Worm (Caenorhabditis elegans) whole organism, L4 larva: Measurements from ENCODE around the gene ceh-43.

Source experiments
- F26F4.8 ChIP-seq: fragments of 200-800 bp; sonication (Bioruptor generic); conservative IDR thresholded peaks from 2 replicates; pipeline ENCODE4 v1.3.6; 2022; ENCODE audit warnings: missing genetic modification characterization, missing compliant biosample characterization
- F49E8.2 ChIP-seq: sonication (generic microtip); optimal IDR thresholded peaks from 2 replicates; lab custom pipeline; 2016; ENCODE audit warnings: missing compliant biosample characterization, mild to moderate bottlenecking, missing genetic modification characterization, borderline replicate concordance
- R02D3.7 ChIP-seq: fragments of 150-350 bp; sonication (generic microtip); optimal IDR thresholded peaks from 3 replicates; lab custom pipeline; 2014; ENCODE audit warnings: missing biosample characterization, missing genetic modification characterization
- T20F7.1 ChIP-seq: fragments of 200-800 bp; sonication (Bioruptor generic); optimal IDR thresholded peaks from 2 replicates; lab custom pipeline; 2018; ENCODE audit warnings: mild to moderate bottlenecking, missing genetic modification characterization, missing compliant biosample characterization
- Y48G9A.11 ChIP-seq: fragments of 200-800 bp; sonication (Bioruptor generic); IDR thresholded peaks from 2 replicates; pipeline ENCODE4 v1.3.6; 2022; ENCODE audit warnings: missing genetic modification reagents, missing genetic modification characterization, missing compliant biosample characterization
- Y5F2A.4 ChIP-seq: fragments of 200-800 bp; sonication (Bioruptor generic); optimal IDR thresholded peaks from 2 replicates; lab custom pipeline; 2018; ENCODE audit warnings: mild to moderate bottlenecking, missing genetic modification characterization, missing compliant biosample characterization
- ZK337.2 ChIP-seq: fragments of 200-800 bp; sonication (Bioruptor generic); IDR thresholded peaks from 2 replicates; pipeline ENCODE4 v1.3.6; 2022; ENCODE audit warnings: missing genetic modification reagents, missing genetic modification characterization, missing compliant biosample characterization
- arid-1 ChIP-seq: fragments of 200-800 bp; sonication (Bioruptor generic); conservative IDR thresholded peaks from 2 replicates; pipeline ENCODE4 v1.3.6; 2022; ENCODE audit warnings: missing genetic modification reagents, missing genetic modification characterization, missing compliant biosample characterization
- daf-12 ChIP-seq: fragments of 150-350 bp; optimal IDR thresholded peaks from 2 replicates; lab custom pipeline; 2014; ENCODE audit warnings: missing biosample characterization, missing genetic modification reagents, missing genetic modification characterization
- daf-8 ChIP-seq: fragments of 200-800 bp; sonication (Bioruptor generic); IDR thresholded peaks from 2 replicates; pipeline ENCODE4 v1.3.6; 2022; ENCODE audit warnings: missing genetic modification characterization, missing compliant biosample characterization
- dmd-8 ChIP-seq: fragments of 200-800 bp; sonication (Bioruptor generic); IDR thresholded peaks from 2 replicates; pipeline ENCODE4 v1.3.6; 2022; ENCODE audit warnings: missing genetic modification characterization, missing compliant biosample characterization
- dpl-1 ChIP-seq: fragments of 150-350 bp; optimal IDR thresholded peaks from 2 replicates; lab custom pipeline; 2014; ENCODE audit warnings: missing biosample characterization, missing genetic modification reagents, missing genetic modification characterization
- fos-1 ChIP-seq: fragments of 150-350 bp; optimal IDR thresholded peaks from 2 replicates; lab custom pipeline; 2014; ENCODE audit warnings: missing biosample characterization, missing genetic modification characterization
- hlh-30 ChIP-seq: sonication (generic microtip); optimal IDR thresholded peaks from 2 replicates; lab custom pipeline; 2017; ENCODE audit warnings: antibody characterized with exemption, mild to moderate bottlenecking, missing genetic modification characterization, missing compliant biosample characterization; ENCODE audit not compliant: insufficient read depth
- lin-1 ChIP-seq: fragments of 200-800 bp; sonication (Bioruptor generic); IDR thresholded peaks from 2 replicates; pipeline ENCODE4 v1.3.6; 2022; ENCODE audit warnings: missing genetic modification reagents, missing genetic modification characterization, missing compliant biosample characterization
- lin-38 ChIP-seq: fragments of 200-800 bp; sonication (Bioruptor generic); IDR thresholded peaks from 2 replicates; pipeline ENCODE4 v1.3.6; 2022; ENCODE audit warnings: missing genetic modification reagents, missing genetic modification characterization, missing compliant biosample characterization
- lsy-2 ChIP-seq, 2 experiments: fragments of 150-350 bp in 1 of 2; sonication (generic microtip) in 1 of 2; optimal IDR thresholded peaks; 2 replicates each; lab custom pipeline; 2014 to 2017; ENCODE audit warnings: missing biosample characterization in 2 of 2, missing genetic modification characterization in 2 of 2
- madf-5 ChIP-seq, 2 experiments: fragments of 200-800 bp; sonication (Bioruptor generic); IDR thresholded peaks; 2 replicates each; pipeline ENCODE4 v1.3.6; 2022; ENCODE audit warnings: missing compliant biosample characterization in 2 of 2, missing genetic modification characterization in 2 of 2
- nhr-11 ChIP-seq: fragments of 150-350 bp; optimal IDR thresholded peaks from 2 replicates; lab custom pipeline; 2014; ENCODE audit warnings: missing biosample characterization, missing genetic modification characterization
- nhr-111 ChIP-seq: fragments of 200-800 bp; sonication (Bioruptor generic); optimal IDR thresholded peaks from 2 replicates; lab custom pipeline; 2018; ENCODE audit warnings: mild to moderate bottlenecking, missing genetic modification characterization, missing compliant biosample characterization
- nhr-237 ChIP-seq: sonication (generic microtip); optimal IDR thresholded peaks from 2 replicates; lab custom pipeline; 2017; ENCODE audit warnings: missing biosample characterization, missing genetic modification characterization
- nhr-42 ChIP-seq: fragments of 200-800 bp; sonication (Bioruptor generic); IDR thresholded peaks from 2 replicates; pipeline ENCODE4 v1.3.6; 2022; ENCODE audit warnings: missing genetic modification characterization, missing compliant biosample characterization
- nhr-76 ChIP-seq: fragments of 150-350 bp; optimal IDR thresholded peaks from 2 replicates; lab custom pipeline; 2014; ENCODE audit warnings: missing biosample characterization, missing genetic modification characterization
- pha-4 ChIP-seq, 2 experiments: fragments of 150-350 bp in 1 of 2; fragments of 200-800 bp in 1 of 2; sonication (Bioruptor generic) in 1 of 2; IDR thresholded peaks in 1 of 2; optimal IDR thresholded peaks in 1 of 2; 2 replicates each; pipeline versions ENCODE4 v1.3.6 to Lab custom; 2014 to 2022; ENCODE audit warnings: missing genetic modification characterization in 2 of 2, missing genetic modification reagents in 2 of 2, missing biosample characterization in 1 of 2, missing compliant biosample characterization in 1 of 2
- rbr-2 ChIP-seq: sonication (generic microtip); optimal IDR thresholded peaks from 2 replicates; lab custom pipeline; 2016; ENCODE audit warnings: missing genotype, missing genetic modification characterization, missing compliant biosample characterization
- skn-1 ChIP-seq: fragments of 150-350 bp; optimal IDR thresholded peaks from 2 replicates; lab custom pipeline; 2014; ENCODE audit warnings: missing biosample characterization, missing genetic modification characterization
- snpc-1.2 ChIP-seq: fragments of 200-800 bp; sonication (Bioruptor generic); IDR thresholded peaks from 2 replicates; pipeline ENCODE4 v1.3.6; 2022; ENCODE audit warnings: missing genetic modification reagents, missing genetic modification characterization, missing compliant biosample characterization
- spr-1 ChIP-seq: sonication (generic microtip); optimal IDR thresholded peaks from 2 replicates; lab custom pipeline; 2016; ENCODE audit warnings: mild to moderate bottlenecking, missing genetic modification characterization, missing compliant biosample characterization
- tra-1 ChIP-seq: fragments of 200-800 bp; sonication (Bioruptor generic); IDR thresholded peaks from 2 replicates; pipeline ENCODE4 v1.3.6; 2022; ENCODE audit warnings: missing genetic modification reagents, missing genetic modification characterization, missing compliant biosample characterization
- unc-130 ChIP-seq: sonication (generic microtip); optimal IDR thresholded peaks from 2 replicates; lab custom pipeline; 2016; ENCODE audit warnings: missing genetic modification reagents, missing genetic modification characterization, missing compliant biosample characterization
- vab-7 ChIP-seq: fragments of 200-800 bp; sonication (Bioruptor generic); IDR thresholded peaks from 2 replicates; pipeline ENCODE4 v1.3.6; 2022; ENCODE audit warnings: missing genetic modification reagents, missing genetic modification characterization, missing compliant biosample characterization
- zfp-2 ChIP-seq: sonication (generic microtip); optimal IDR thresholded peaks from 2 replicates; lab custom pipeline; 2016; ENCODE audit warnings: mild to moderate bottlenecking, missing genetic modification characterization, missing compliant biosample characterization

Gene ceh-43

ce11 chrIII:4487271-4487670 is 37.5 kb upstream of the ceh-43 start:
- no peak for TF ChIP-seq daf-8 (GFP tag; lab: Robert Waterston, UW)
- no peak for TF ChIP-seq R02D3.7
- TF ChIP-seq T20F7.1 (GFP tag; lab: Kevin White, UChicago): no peak
- TF ChIP-seq dpl-1 (GFP tag; lab: Kevin White, UChicago): no peak
- no peak for TF ChIP-seq lin-1 (GFP tag; lab: Robert Waterston, UW)
- TF ChIP-seq rbr-2 (tag; lab: Kevin White, UChicago): no peak
- TF ChIP-seq nhr-11 (tag; lab: Kevin White, UChicago): peak; percentile 75
- TF ChIP-seq daf-12: no peak
- TF ChIP-seq spr-1 (tag; lab: Kevin White, UChicago): no peak
- TF ChIP-seq arid-1 (GFP tag; lab: Robert Waterston, UW): no peak
- peak in 1 of 2 experiments; percentile 23 for TF ChIP-seq lsy-2 (tag; optimal IDR thresholded peaks at IDR 0.05; lab: Kevin White, UChicago)
- TF ChIP-seq nhr-237 (tag; lab: Kevin White, UChicago): no peak
- TF ChIP-seq dmd-8: no peak

- 0 out of 2 replicates have a peak, but pooled peaks have one; percentile 32 for TF ChIP-seq tra-1 (GFP tag; lab: Robert Waterston, UW)
- TF ChIP-seq F26F4.8 (GFP tag; lab: Robert Waterston, UW): peak; percentile 78; the same call in 1 of the 2 replicates
- 0 out of 2 replicates have a peak, but pooled peaks have one; percentile 71 for TF ChIP-seq dmd-8
- TF ChIP-seq arid-1 (GFP tag; lab: Robert Waterston, UW): peak; percentile 51; the same call in 1 of the 2 replicates
Observed at ce11 chrIII:4484373-4484772, 34.6 kb upstream of the ceh-43 start.

ce11 chrIII:4482986-4483385 is 33.2 kb upstream of the ceh-43 start:
- TF ChIP-seq vab-7: no peak
- peak in 1 of 2 experiments; percentile 17 for TF ChIP-seq lsy-2 (tag; optimal IDR thresholded peaks at IDR 0.05; lab: Kevin White, UChicago)

- no peak for TF ChIP-seq tra-1 (GFP tag; lab: Robert Waterston, UW)
- no peak for TF ChIP-seq nhr-76 (tag; lab: Kevin White, UChicago)
Observed at ce11 chrIII:4481787-4482186, 32.0 kb upstream of the ceh-43 start.

ce11 chrIII:4477472-4477871 is 27.7 kb upstream of the ceh-43 start, which contains the start of gene ins-17:
Gene ins-17 (minus strand): TSS chrIII:4477572.
- no peak for TF ChIP-seq pha-4 (GFP tag; IDR thresholded peaks at IDR 0.05; lab: Robert Waterston, UW)
- TF ChIP-seq pha-4 (tag; optimal IDR thresholded peaks at IDR 0.05; lab: Kevin White, UChicago): no peak
- no peak for TF ChIP-seq Y5F2A.4
- TF ChIP-seq skn-1: no peak
- no peak for TF ChIP-seq unc-130
- TF ChIP-seq Y48G9A.11 (GFP tag; lab: Robert Waterston, UW): no peak
- no peak for TF ChIP-seq zfp-2 (tag; lab: Kevin White, UChicago)
- TF ChIP-seq ZK337.2 (GFP tag; lab: Robert Waterston, UW): no peak
- TF ChIP-seq hlh-30 (tag; lab: Kevin White, UChicago): no peak

DNA sequence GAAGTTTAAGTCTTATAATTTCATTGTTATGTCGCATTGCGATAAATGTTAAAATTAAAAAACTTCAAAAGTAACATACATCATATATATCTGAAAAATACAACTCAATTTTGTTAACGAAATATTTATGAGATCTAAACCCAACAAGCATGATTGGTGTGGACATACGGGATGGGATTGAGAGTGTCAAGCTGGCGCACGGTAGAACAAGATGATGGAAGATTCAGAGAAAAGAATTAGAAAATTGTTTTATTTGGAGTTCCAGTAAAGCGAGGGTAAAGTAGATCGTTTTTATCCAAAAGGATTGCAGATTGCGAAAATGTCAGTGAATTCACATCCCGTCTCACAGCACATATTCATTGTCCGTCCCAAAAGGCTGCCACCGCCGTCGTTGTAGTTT is 27.1 kb upstream of the ceh-43 start:
- TF ChIP-seq tra-1 (GFP tag; lab: Robert Waterston, UW): 0 out of 2 replicates have a peak, but pooled peaks have one; percentile 33
- 0 out of 4 replicates have a peak, but pooled peaks of 1 of the 2 experiments have one; percentile 21 for TF ChIP-seq madf-5 (GFP tag; IDR thresholded peaks at IDR 0.05; lab: Robert Waterston, UW)
- peak; percentile 53; the same call in 1 of the 2 replicates for TF ChIP-seq Y48G9A.11 (GFP tag; lab: Robert Waterston, UW)
- peak; percentile 49; the same call in 1 of the 2 replicates for TF ChIP-seq snpc-1.2 (GFP tag; lab: Robert Waterston, UW)
- TF ChIP-seq nhr-42 (GFP tag; lab: Robert Waterston, UW): no peak
- TF ChIP-seq lin-38 (GFP tag; lab: Robert Waterston, UW): peak; percentile 57
- no peak for TF ChIP-seq nhr-111 (GFP tag; lab: Kevin White, UChicago)
- TF ChIP-seq F49E8.2: peak; percentile 71
- TF ChIP-seq pha-4 (GFP tag; IDR thresholded peaks at IDR 0.05; lab: Robert Waterston, UW): 0 out of 2 replicates have a peak, but pooled peaks have one; percentile 32
- TF ChIP-seq pha-4 (tag; optimal IDR thresholded peaks at IDR 0.05; lab: Kevin White, UChicago): no peak
- TF ChIP-seq Y5F2A.4: no peak
- TF ChIP-seq fos-1 (tag; lab: Kevin White, UChicago): no peak
- no peak for TF ChIP-seq R02D3.7
- peak; percentile 7 for TF ChIP-seq unc-130
